Fruit fly (Drosophila melanogaster): ENCODE measurements around the gene Cyp316a1.

The Cyp316a1 gene

dm6 chr3L:7529081-7530021 lies 37.7 kb downstream of the Cyp316a1 start (continued):
- TF ChIP-seq CG15269 (tag; optimal IDR thresholded peaks at IDR 0.05): no peak
- TF ChIP-seq E2f1 (GFP tag; IDR thresholded peaks at IDR 0.05): peak; percentile 37; the same call in 1 of the 2 replicates
- TF ChIP-seq trem (tag; optimal IDR thresholded peaks at IDR 0.05): no peak
- TF ChIP-seq CG5245 (GFP tag; optimal IDR thresholded peaks at IDR 0.05): no peak
- TF ChIP-seq slp2 (GFP tag; optimal IDR thresholded peaks at IDR 0.05): no peak
- TF ChIP-seq Kr (GFP tag; optimal IDR thresholded peaks at IDR 0.05): no peak
- peak; percentile 39; the same call in 1 of the 2 replicates for TF ChIP-seq slbo (GFP tag; IDR thresholded peaks at IDR 0.05)
- TF ChIP-seq CG8765 (GFP tag; IDR thresholded peaks at IDR 0.05): no peak
- peak; percentile 5 for TF ChIP-seq ind (GFP tag; optimal IDR thresholded peaks at IDR 0.05)
- no peak for TF ChIP-seq CG31441 (GFP tag; IDR thresholded peaks at IDR 0.05)
- no peak for TF ChIP-seq oc (tag; optimal IDR thresholded peaks at IDR 0.05)
- TF ChIP-seq CG7839 (tag; optimal IDR thresholded peaks at IDR 0.05): peak; percentile 2
- TF ChIP-seq grn (GFP tag; optimal IDR thresholded peaks at IDR 0.05): peak; percentile 36
- TF ChIP-seq Ets97D (GFP tag; optimal IDR thresholded peaks at IDR 0.05): no peak
- TF ChIP-seq MESR4 (GFP tag; optimal IDR thresholded peaks at IDR 0.05): peak; percentile 56
- TF ChIP-seq CG12391 (tag; optimal IDR thresholded peaks at IDR 0.05): no peak
- TF ChIP-seq H2.0 (GFP tag; IDR thresholded peaks at IDR 0.05): peak; percentile 24; the same call in 1 of the 2 replicates
- TF ChIP-seq CG16779 (GFP tag; IDR thresholded peaks at IDR 0.05): 0 out of 2 replicates have a peak, but pooled peaks have one; percentile 6
- no peak for TF ChIP-seq CG3065 (GFP tag; optimal IDR thresholded peaks at IDR 0.05)
- TF ChIP-seq CG8281 (tag; optimal IDR thresholded peaks at IDR 0.05): peak; percentile 3
- no peak for TF ChIP-seq CG1233 (GFP tag; optimal IDR thresholded peaks at IDR 0.05)
- no peak for TF ChIP-seq btn (GFP tag; optimal IDR thresholded peaks at IDR 0.05)
- no peak for TF ChIP-seq D (optimal IDR thresholded peaks at IDR 0.05)
- no peak for TF ChIP-seq D (GFP tag; optimal IDR thresholded peaks at IDR 0.05)
- TF ChIP-seq CG2875 (GFP tag; optimal IDR thresholded peaks at IDR 0.05): no peak
- peak; percentile 2 for TF ChIP-seq phol (tag; optimal IDR thresholded peaks at IDR 0.05)
- TF ChIP-seq Meics (GFP tag; optimal IDR thresholded peaks at IDR 0.05): peak; percentile 59
- TF ChIP-seq gem (tag; optimal IDR thresholded peaks at IDR 0.05): peak; percentile 29
- TF ChIP-seq bab2 (GFP tag; optimal IDR thresholded peaks at IDR 0.05): peak; percentile 6
- no peak for TF ChIP-seq Hsf (GFP tag; optimal IDR thresholded peaks at IDR 0.05)
- peak; percentile 73 for TF ChIP-seq ftz-f1 (GFP tag; optimal IDR thresholded peaks at IDR 0.05)
- no peak for TF ChIP-seq Bdp1 (GFP tag; optimal IDR thresholded peaks at IDR 0.05)
- no peak for TF ChIP-seq dm (GFP tag; optimal IDR thresholded peaks at IDR 0.05)
- TF ChIP-seq CG1647 (GFP tag; optimal IDR thresholded peaks at IDR 0.05): no peak
- TF ChIP-seq CG6765 (GFP tag; optimal IDR thresholded peaks at IDR 0.05): peak; percentile 28
- TF ChIP-seq Nf-YA (GFP tag; IDR thresholded peaks at IDR 0.05): no peak
- no peak for TF ChIP-seq Tbp (GFP tag; optimal IDR thresholded peaks at IDR 0.05)
- TF ChIP-seq ken (GFP tag; IDR thresholded peaks at IDR 0.05): peak; percentile 21; the same call in 1 of the 3 replicates
- no peak for TF ChIP-seq ash1 (GFP tag; optimal IDR thresholded peaks at IDR 0.05)
- peak; percentile 72; the same call in 1 of the 2 replicates for TF ChIP-seq crol (GFP tag; IDR thresholded peaks at IDR 0.05)
- TF ChIP-seq CG13424 (tag; optimal IDR thresholded peaks at IDR 0.05): no peak
- peak; percentile 48 for TF ChIP-seq CG2120 (GFP tag; optimal IDR thresholded peaks at IDR 0.05)
- TF ChIP-seq CG4404 (GFP tag; IDR thresholded peaks at IDR 0.05): no peak
- no peak for TF ChIP-seq Side (GFP tag; optimal IDR thresholded peaks at IDR 0.05)
- TF ChIP-seq gcm2 (GFP tag; optimal IDR thresholded peaks at IDR 0.05): no peak
- TF ChIP-seq prd (optimal IDR thresholded peaks at IDR 0.05): no peak
- no peak for TF ChIP-seq prd (GFP tag; IDR thresholded peaks at IDR 0.05)
- peak; percentile 86 for TF ChIP-seq gcm (GFP tag; optimal IDR thresholded peaks at IDR 0.05)
- no peak for TF ChIP-seq wek (GFP tag; optimal IDR thresholded peaks at IDR 0.05)
- 0 out of 3 replicates have a peak, but pooled peaks have one; percentile 17 for TF ChIP-seq CG2889 (GFP tag; IDR thresholded peaks at IDR 0.05)
